Fruit fly (Drosophila melanogaster): Measurements from ENCODE around the gene RpS21.
A peak's percentile ranks its signal among the peaks of the same experiment; 100 is the strongest.

Gene RpS21

dm6 chr2L:2878188-2878587 lies 22.3 kb downstream of the RpS21 start, which contains the start of the genes Prx6a and Sbat (continued):
- TF ChIP-seq lilli (GFP tag; optimal IDR thresholded peaks at IDR 0.05) = peak; percentile 98
- TF ChIP-seq sens-2 (GFP tag; IDR thresholded peaks at IDR 0.05) = no peak
- peak; percentile 95 for TF ChIP-seq sens (GFP tag)
- no peak for TF ChIP-seq z (GFP tag; IDR thresholded peaks at IDR 0.05)
- peak; percentile 49 for TF ChIP-seq Chrac-16 (GFP tag; optimal IDR thresholded peaks at IDR 0.05)
- peak; percentile 42 for TF ChIP-seq CG4854 (GFP tag; optimal IDR thresholded peaks at IDR 0.05)
- peak; percentile 40 for TF ChIP-seq CG11723 (GFP tag; optimal IDR thresholded peaks at IDR 0.05)
- peak; percentile 59; the same call in 1 of the 2 replicates for TF ChIP-seq NFAT (GFP tag; IDR thresholded peaks at IDR 0.05)
- TF ChIP-seq cas (GFP tag; IDR thresholded peaks at IDR 0.05) = 0 out of 2 replicates have a peak, but pooled peaks have one; percentile 20
- no peak for TF ChIP-seq pita (GFP tag; optimal IDR thresholded peaks at IDR 0.05)
- peak; percentile 84 for TF ChIP-seq CG7372 (GFP tag; IDR thresholded peaks at IDR 0.05)
- TF ChIP-seq cad (GFP tag; optimal IDR thresholded peaks at IDR 0.05) = no peak
- 0 out of 2 replicates have a peak, but pooled peaks have one; percentile 20 for TF ChIP-seq Oaz (GFP tag; IDR thresholded peaks at IDR 0.05)
- TF ChIP-seq PHDP (tag; optimal IDR thresholded peaks at IDR 0.05) = peak; percentile 67
- no peak for TF ChIP-seq Awh (GFP tag; IDR thresholded peaks at IDR 0.05)
- no peak for TF ChIP-seq usp (GFP tag; optimal IDR thresholded peaks at IDR 0.05)
- TF ChIP-seq klu (GFP tag; IDR thresholded peaks at IDR 0.05) = peak; percentile 76
- peak; percentile 33 for TF ChIP-seq odd (GFP tag; optimal IDR thresholded peaks at IDR 0.05)
- TF ChIP-seq CG5245 (GFP tag; optimal IDR thresholded peaks at IDR 0.05) = peak; percentile 0
- TF ChIP-seq CG10979 (tag; optimal IDR thresholded peaks at IDR 0.05) = peak; percentile 65
- no peak for TF ChIP-seq grn (GFP tag; optimal IDR thresholded peaks at IDR 0.05)
- TF ChIP-seq CG9932 (GFP tag; IDR thresholded peaks at IDR 0.05) = peak; percentile 83
- peak; percentile 62 for TF ChIP-seq chn (GFP tag; optimal IDR thresholded peaks at IDR 0.05)
- peak; percentile 40 for TF ChIP-seq Atf3 (GFP tag; optimal IDR thresholded peaks at IDR 0.05)
- TF ChIP-seq CG8944 (GFP tag; optimal IDR thresholded peaks at IDR 0.05) = peak; percentile 65
- peak; percentile 79 for TF ChIP-seq gem (tag; optimal IDR thresholded peaks at IDR 0.05)
- TF ChIP-seq CG17568 (GFP tag; optimal IDR thresholded peaks at IDR 0.05) = peak; percentile 49
- peak; percentile 41 for TF ChIP-seq Six4 (GFP tag; optimal IDR thresholded peaks at IDR 0.05)
- peak; percentile 7 for TF ChIP-seq yki (optimal IDR thresholded peaks at IDR 0.05)
- peak; percentile 72 for TF ChIP-seq CG32532 (GFP tag; IDR thresholded peaks at IDR 0.05)
- peak; percentile 86 for TF ChIP-seq nmo (GFP tag; optimal IDR thresholded peaks at IDR 0.05)
- peak; percentile 50; the same call in 2 of the 4 replicates for TF ChIP-seq Dll (GFP tag; IDR thresholded peaks at IDR 0.05; ENCODE audit: partially characterized antibody)
- peak; percentile 79 for TF ChIP-seq Xbp1 (GFP tag; optimal IDR thresholded peaks at IDR 0.05)
- peak; percentile 74 for TF ChIP-seq unpg (GFP tag; optimal IDR thresholded peaks at IDR 0.05)
- TF ChIP-seq dimm (GFP tag; IDR thresholded peaks at IDR 0.05) = no peak
- peak; percentile 52 for TF ChIP-seq Oli (tag; optimal IDR thresholded peaks at IDR 0.05)
- TF ChIP-seq Opbp (GFP tag; IDR thresholded peaks at IDR 0.05; ENCODE audit: partially characterized antibody) = no peak
- no peak for TF ChIP-seq btn (GFP tag; optimal IDR thresholded peaks at IDR 0.05)
- peak; percentile 35 to 60 for TF ChIP-seq chif (GFP tag; optimal IDR thresholded peaks at IDR 0.05)
- TF ChIP-seq CG31365 (tag; optimal IDR thresholded peaks at IDR 0.05) = peak; percentile 35
- peak; percentile 58 for TF ChIP-seq Blimp-1 (GFP tag; optimal IDR thresholded peaks at IDR 0.05)
- TF ChIP-seq mld (GFP tag; IDR thresholded peaks at IDR 0.05; ENCODE audit: partially characterized antibody) = no peak
- TF ChIP-seq esg (GFP tag; conservative IDR thresholded peaks at IDR 0.05) = peak; percentile 64
- peak; percentile 36; the same call in 1 of the 2 replicates for TF ChIP-seq CG32772 (GFP tag; IDR thresholded peaks at IDR 0.05)
- TF ChIP-seq Rx (GFP tag; IDR thresholded peaks at IDR 0.05) = no peak
- TF ChIP-seq Dref (GFP tag; IDR thresholded peaks at IDR 0.05) = peak; percentile 34; the same call in 1 of the 2 replicates
- peak; percentile 23 for TF ChIP-seq CG17186 (GFP tag; optimal IDR thresholded peaks at IDR 0.05)
- TF ChIP-seq scrt (GFP tag; optimal IDR thresholded peaks at IDR 0.05) = peak; percentile 57
- peak; percentile 85 for TF ChIP-seq zfh2 (GFP tag; optimal IDR thresholded peaks at IDR 0.05)
- peak; percentile 66 for TF ChIP-seq pnt (GFP tag; optimal IDR thresholded peaks at IDR 0.05)
- TF ChIP-seq CG8924 (tag; optimal IDR thresholded peaks at IDR 0.05) = peak; percentile 59
- peak; percentile 58 for TF ChIP-seq CG4617 (GFP tag; optimal IDR thresholded peaks at IDR 0.05; ENCODE audit: borderline replicate concordance)

All from whole organism, embryonic.